Fruit fly (Drosophila melanogaster): ENCODE data around the gene Not10.

Gene Not10

dm6 chr3R:12656946-12657566, 26.6 kb downstream of the Not10 start:
- no peak for TF ChIP-seq bab1 (GFP tag; optimal IDR thresholded peaks at IDR 0.05)
- TF ChIP-seq pad (GFP tag; optimal IDR thresholded peaks at IDR 0.05) = no peak
- no peak for TF ChIP-seq tj (GFP tag; optimal IDR thresholded peaks at IDR 0.05)
- TF ChIP-seq Hr96 (GFP tag; optimal IDR thresholded peaks at IDR 0.05) = no peak
- no peak for TF ChIP-seq CG11617 (GFP tag; optimal IDR thresholded peaks at IDR 0.05)
- no peak for TF ChIP-seq Clk (GFP tag; optimal IDR thresholded peaks at IDR 0.05)
- TF ChIP-seq Mnt (GFP tag; optimal IDR thresholded peaks at IDR 0.05) = no peak
- TF ChIP-seq cic (GFP tag; optimal IDR thresholded peaks at IDR 0.05) = no peak
- no peak for TF ChIP-seq ovo (GFP tag; optimal IDR thresholded peaks at IDR 0.05)
- no peak for TF ChIP-seq Crg-1 (GFP tag; optimal IDR thresholded peaks at IDR 0.05)
- TF ChIP-seq toe (GFP tag; optimal IDR thresholded peaks at IDR 0.05) = no peak
- TF ChIP-seq CG12768 (GFP tag; optimal IDR thresholded peaks at IDR 0.05) = no peak
- no peak for TF ChIP-seq CG7101 (tag; optimal IDR thresholded peaks at IDR 0.05)
- no peak for TF ChIP-seq CG33017 (tag; optimal IDR thresholded peaks at IDR 0.05)
- no peak for TF ChIP-seq CG7045 (GFP tag; optimal IDR thresholded peaks at IDR 0.05)
- no peak for TF ChIP-seq CG14711 (tag; optimal IDR thresholded peaks at IDR 0.05)
- no peak for TF ChIP-seq CG1620 (GFP tag; optimal IDR thresholded peaks at IDR 0.05)
- TF ChIP-seq cnc (optimal IDR thresholded peaks at IDR 0.05) = no peak
- TF ChIP-seq CG5204 (GFP tag; optimal IDR thresholded peaks at IDR 0.05) = no peak
- no peak for TF ChIP-seq kay (GFP tag; ENCODE audit: borderline replicate concordance)

- TF ChIP-seq bab1 (GFP tag; optimal IDR thresholded peaks at IDR 0.05) (no peak), Hr96 (GFP tag; optimal IDR thresholded peaks at IDR 0.05) (no peak), toe (GFP tag; optimal IDR thresholded peaks at IDR 0.05) (no peak), CG5204 (GFP tag; optimal IDR thresholded peaks at IDR 0.05) (no peak), cnc (optimal IDR thresholded peaks at IDR 0.05) (no peak), CG7101 (tag; optimal IDR thresholded peaks at IDR 0.05) (no peak), CG11617 (GFP tag; optimal IDR thresholded peaks at IDR 0.05) (no peak), CG1620 (GFP tag; optimal IDR thresholded peaks at IDR 0.05) (no peak), Crg-1 (GFP tag; optimal IDR thresholded peaks at IDR 0.05) (no peak), Clk (GFP tag; optimal IDR thresholded peaks at IDR 0.05) (no peak), ovo (GFP tag; optimal IDR thresholded peaks at IDR 0.05) (no peak), Mnt (GFP tag; optimal IDR thresholded peaks at IDR 0.05) (no peak), CG7045 (GFP tag; optimal IDR thresholded peaks at IDR 0.05) (no peak), kay (GFP tag; ENCODE audit: borderline replicate concordance) (no peak), CG33017 (tag; optimal IDR thresholded peaks at IDR 0.05) (no peak), pad (GFP tag; optimal IDR thresholded peaks at IDR 0.05) (no peak), tj (GFP tag; optimal IDR thresholded peaks at IDR 0.05) (no peak), cic (GFP tag; optimal IDR thresholded peaks at IDR 0.05) (no peak)
Measured at dm6 chr3R:12662531-12662930, 32.1 kb downstream of the Not10 start, which contains the start of gene CG14395. CG14395 (plus strand) TSS chr3R:12662831.

- no peak for TF ChIP-seq CG11617 (GFP tag; optimal IDR thresholded peaks at IDR 0.05)
Measured at dm6 chr3R:12666206-12666834, 35.9 kb downstream of the Not10 start.

dm6 chr3R:12674041-12674623, 43.7 kb downstream of the Not10 start, which contains the start of gene Gnmt:
Gnmt (plus strand) TSS chr3R:12674608.
- TF ChIP-seq ovo (GFP tag; optimal IDR thresholded peaks at IDR 0.05) (no peak), CG11617 (GFP tag; optimal IDR thresholded peaks at IDR 0.05) (no peak), CG14711 (tag; optimal IDR thresholded peaks at IDR 0.05) (peak; percentile 49), CG33017 (tag; optimal IDR thresholded peaks at IDR 0.05) (peak; percentile 80), kay (GFP tag; ENCODE audit: borderline replicate concordance) (no peak), cic (GFP tag; optimal IDR thresholded peaks at IDR 0.05) (peak; percentile 56), Clk (GFP tag; optimal IDR thresholded peaks at IDR 0.05) (no peak), Mnt (GFP tag; optimal IDR thresholded peaks at IDR 0.05) (peak; percentile 17), CG7101 (tag; optimal IDR thresholded peaks at IDR 0.05) (peak; percentile 61), cnc (optimal IDR thresholded peaks at IDR 0.05) (peak in 1 of 2 experiments; percentile 75), CG12768 (GFP tag; optimal IDR thresholded peaks at IDR 0.05) (peak; percentile 5)

dm6 chr3R:12676160-12676559, 45.7 kb downstream of the Not10 start, which contains the start of gene CG43630:
CG43630 (minus strand) TSS chr3R:12676260.
- TF ChIP-seq CG7101 (tag; optimal IDR thresholded peaks at IDR 0.05) = no peak
- TF ChIP-seq CG11617 (GFP tag; optimal IDR thresholded peaks at IDR 0.05) = no peak
- no peak for TF ChIP-seq Mnt (GFP tag; optimal IDR thresholded peaks at IDR 0.05)
- no peak for TF ChIP-seq ovo (GFP tag; optimal IDR thresholded peaks at IDR 0.05)
- TF ChIP-seq CG12768 (GFP tag; optimal IDR thresholded peaks at IDR 0.05) = peak; percentile 64
- no peak for TF ChIP-seq CG5204 (GFP tag; optimal IDR thresholded peaks at IDR 0.05)
- TF ChIP-seq CG7045 (GFP tag; optimal IDR thresholded peaks at IDR 0.05) = no peak
- TF ChIP-seq Clk (GFP tag; optimal IDR thresholded peaks at IDR 0.05) = no peak
- peak; percentile 46 for TF ChIP-seq CG33017 (tag; optimal IDR thresholded peaks at IDR 0.05)
- TF ChIP-seq cic (GFP tag; optimal IDR thresholded peaks at IDR 0.05) = no peak
- TF ChIP-seq CG14711 (tag; optimal IDR thresholded peaks at IDR 0.05) = peak; percentile 6
- no peak for TF ChIP-seq tj (GFP tag; optimal IDR thresholded peaks at IDR 0.05)

- TF ChIP-seq CG14711 (tag; optimal IDR thresholded peaks at IDR 0.05) (no peak), pad (GFP tag; optimal IDR thresholded peaks at IDR 0.05) (no peak), tj (GFP tag; optimal IDR thresholded peaks at IDR 0.05) (no peak), bab1 (GFP tag; optimal IDR thresholded peaks at IDR 0.05) (no peak), CG7045 (GFP tag; optimal IDR thresholded peaks at IDR 0.05) (no peak), ovo (GFP tag; optimal IDR thresholded peaks at IDR 0.05) (no peak), Crg-1 (GFP tag; optimal IDR thresholded peaks at IDR 0.05) (no peak), CG5204 (GFP tag; optimal IDR thresholded peaks at IDR 0.05) (no peak), kay (GFP tag; ENCODE audit: borderline replicate concordance) (no peak), CG11617 (GFP tag; optimal IDR thresholded peaks at IDR 0.05) (no peak), Clk (GFP tag; optimal IDR thresholded peaks at IDR 0.05) (no peak), toe (GFP tag; optimal IDR thresholded peaks at IDR 0.05) (no peak), CG7101 (tag; optimal IDR thresholded peaks at IDR 0.05) (no peak), Mnt (GFP tag; optimal IDR thresholded peaks at IDR 0.05) (no peak), CG12768 (GFP tag; optimal IDR thresholded peaks at IDR 0.05) (no peak), Hr96 (GFP tag; optimal IDR thresholded peaks at IDR 0.05) (no peak), cnc (optimal IDR thresholded peaks at IDR 0.05) (no peak), CG33017 (tag; optimal IDR thresholded peaks at IDR 0.05) (no peak), cic (GFP tag; optimal IDR thresholded peaks at IDR 0.05) (no peak), CG1620 (GFP tag; optimal IDR thresholded peaks at IDR 0.05) (no peak)
Measured at dm6 chr3R:12678850-12679249, 48.4 kb downstream of the Not10 start, which contains the start of gene mbo. mbo (minus strand) TSS chr3R:12679052.

Data from whole organism, adult.